Fruit fly (Drosophila melanogaster) whole organism, pupa: Measurements from ENCODE around the gene mus312.

Experiments used
- CG10348 ChIP-seq: fragments of 200-800 bp; sonication (Bioruptor generic); IDR thresholded peaks from 2 replicates; pipeline ENCODE4 v1.3.6; 2022; ENCODE audit warnings: missing biosample characterization, missing genetic modification characterization
- CG12605 ChIP-seq: fragments of 200-800 bp; sonication (Bioruptor generic); IDR thresholded peaks from 2 replicates; pipeline ENCODE4 v1.3.6; 2022; ENCODE audit warnings: missing biosample characterization, missing genetic modification characterization
- CG13204 ChIP-seq: fragments of 200-800 bp; sonication (Bioruptor generic); optimal IDR thresholded peaks from 2 replicates; lab custom pipeline; 2018; ENCODE audit warnings: missing biosample characterization, mild to moderate bottlenecking, missing genetic modification characterization, moderate library complexity
- CG14655 ChIP-seq: fragments of 200-800 bp; sonication (Bioruptor generic); optimal IDR thresholded peaks from 3 replicates; lab custom pipeline; 2017; ENCODE audit warnings: mild to moderate bottlenecking, missing biosample characterization, missing genetic modification reagents, missing genetic modification characterization
- CG15710 ChIP-seq: fragments of 200-800 bp; sonication (Bioruptor generic); optimal IDR thresholded peaks from 2 replicates; lab custom pipeline; 2018; ENCODE audit warnings: missing biosample characterization, mild to moderate bottlenecking, missing genetic modification characterization, moderate library complexity
- CG17806 ChIP-seq: fragments of 200-800 bp; sonication (Bioruptor generic); optimal IDR thresholded peaks from 2 replicates; lab custom pipeline; 2018; ENCODE audit warnings: missing biosample characterization, mild to moderate bottlenecking, missing genetic modification characterization, moderate library complexity
- CG32121 ChIP-seq: fragments of 200-800 bp; sonication (Bioruptor generic); IDR thresholded peaks from 2 replicates; pipeline ENCODE4 v1.3.6; 2022; ENCODE audit warnings: missing biosample characterization, missing genetic modification characterization
- CG34367 ChIP-seq: fragments of 200-800 bp; sonication (Bioruptor generic); optimal IDR thresholded peaks from 2 replicates; lab custom pipeline; 2018; ENCODE audit warnings: missing biosample characterization, mild to moderate bottlenecking, missing genetic modification characterization
- CG4496 ChIP-seq: fragments of 200-800 bp; sonication (Bioruptor generic); IDR thresholded peaks from 3 replicates; pipeline ENCODE4 v1.3.6; 2022; ENCODE audit warnings: missing biosample characterization, missing genetic modification characterization
- CG8159 ChIP-seq: fragments of 200-800 bp; sonication (Bioruptor generic); optimal IDR thresholded peaks from 3 replicates; lab custom pipeline; 2018; ENCODE audit warnings: missing biosample characterization, mild to moderate bottlenecking, missing genetic modification characterization, moderate library complexity
- CG8301 ChIP-seq: fragments of 200-800 bp; sonication (Bioruptor generic); optimal IDR thresholded peaks from 2 replicates; lab custom pipeline; 2018; ENCODE audit warnings: missing biosample characterization, mild to moderate bottlenecking, missing genetic modification characterization
- CG9948 ChIP-seq: fragments of 200-800 bp; sonication (Bioruptor generic); optimal IDR thresholded peaks from 2 replicates; lab custom pipeline; 2018; ENCODE audit warnings: missing biosample characterization, mild to moderate bottlenecking, missing genetic modification characterization, moderate library complexity
- D1 ChIP-seq: fragments of 200-800 bp; sonication (Bioruptor generic); optimal IDR thresholded peaks from 2 replicates; lab custom pipeline; 2018; ENCODE audit warnings: missing biosample characterization, mild to moderate bottlenecking, missing genetic modification characterization, moderate library complexity
- EcR ChIP-seq: fragments of 200-800 bp; sonication (Bioruptor generic); optimal IDR thresholded peaks from 3 replicates; lab custom pipeline; 2019; ENCODE audit warnings: missing biosample characterization, missing genetic modification characterization, mild to moderate bottlenecking, moderate library complexity, missing genetic modification reagents
- Ets98B ChIP-seq: fragments of 200-800 bp; sonication (Bioruptor generic); IDR thresholded peaks from 2 replicates; pipeline ENCODE4 v1.3.6; 2022; ENCODE audit warnings: missing biosample characterization, missing genetic modification characterization
- Pif1A ChIP-seq: fragments of 200-800 bp; sonication (Bioruptor generic); optimal IDR thresholded peaks from 3 replicates; lab custom pipeline; 2016; ENCODE audit warnings: missing biosample characterization, missing genetic modification characterization
- Pif1B ChIP-seq: fragments of 200-800 bp; sonication (Bioruptor generic); optimal IDR thresholded peaks from 3 replicates; lab custom pipeline; 2016; ENCODE audit warnings: missing biosample characterization, missing genetic modification characterization
- Snoo ChIP-seq: fragments of 200-800 bp; sonication (Bioruptor generic); optimal IDR thresholded peaks from 3 replicates; lab custom pipeline; 2017; ENCODE audit warnings: missing biosample characterization, mild to moderate bottlenecking, missing genetic modification characterization, inconsistent platforms
- fd96Ca ChIP-seq: fragments of 200-800 bp; sonication (Bioruptor generic); IDR thresholded peaks from 3 replicates; pipeline ENCODE4 v1.3.6; 2022; ENCODE audit warnings: missing biosample characterization, missing genetic modification characterization
- gl ChIP-seq: fragments of 200-800 bp; sonication (Bioruptor generic); optimal IDR thresholded peaks from 2 replicates; lab custom pipeline; 2018; ENCODE audit warnings: missing biosample characterization, mild to moderate bottlenecking, missing genetic modification characterization
- rn ChIP-seq: fragments of 200-800 bp; sonication (Bioruptor generic); IDR thresholded peaks from 2 replicates; pipeline ENCODE4 v1.3.6; 2022; ENCODE audit warnings: missing biosample characterization, missing genetic modification characterization

mus312 gene

dm6 chr3L:7314133-7314532 is 14.8 kb upstream of the mus312 start:
- TF ChIP-seq CG8159 (tag; lab: Kevin White, UChicago) (no peak), CG4496 (GFP tag; lab: Robert Waterston, UW) (no peak)

DNA sequence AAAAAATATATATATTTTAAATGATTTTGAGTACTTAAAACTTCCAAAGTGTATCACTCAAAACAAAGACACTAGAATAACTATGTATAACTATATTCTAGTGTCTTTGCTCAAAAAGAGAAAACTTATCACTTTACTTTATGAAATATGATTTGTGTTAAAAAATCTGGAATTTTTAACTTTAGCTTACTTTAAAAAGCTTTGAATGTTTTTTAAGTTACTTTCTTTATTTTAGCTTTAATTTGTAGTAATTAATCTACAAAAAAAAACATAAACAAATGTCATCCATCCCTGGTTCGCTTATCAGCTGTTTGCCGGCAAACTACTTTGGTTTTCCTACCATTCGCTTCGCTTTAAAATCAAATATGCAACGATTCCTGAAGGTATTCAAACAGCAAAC is 9.2 kb upstream of the mus312 start, which contains the start of gene CG8607:
CG8607 (plus strand) TSS at position 301 of the 400 bp plus-strand sequence.
- no peak for TF ChIP-seq CG8159 (tag; lab: Kevin White, UChicago)
- no peak for TF ChIP-seq fd96Ca (GFP tag; lab: Robert Waterston, UW)
- no peak for TF ChIP-seq CG17806 (tag; lab: Kevin White, UChicago)
- TF ChIP-seq CG15710 (tag; lab: Kevin White, UChicago), result no peak
- no peak for TF ChIP-seq CG9948 (tag; lab: Kevin White, UChicago)
- no peak for TF ChIP-seq Pif1A (GFP tag; lab: Kevin White, UChicago)
- TF ChIP-seq Snoo (tag; lab: Kevin White, UChicago), result no peak
- no peak for TF ChIP-seq Ets98B (GFP tag; lab: Robert Waterston, UW)
- no peak for TF ChIP-seq CG14655 (GFP tag; lab: Kevin White, UChicago)
- TF ChIP-seq rn, result no peak
- no peak for TF ChIP-seq CG32121
- no peak for TF ChIP-seq CG13204 (GFP tag; lab: Kevin White, UChicago)
- TF ChIP-seq CG4496 (GFP tag; lab: Robert Waterston, UW), result no peak
- no peak for TF ChIP-seq CG8301 (tag; lab: Kevin White, UChicago)
- TF ChIP-seq CG34367, result no peak
- no peak for TF ChIP-seq D1 (tag; lab: Kevin White, UChicago)
- no peak for TF ChIP-seq Pif1B (GFP tag; lab: Kevin White, UChicago)
- TF ChIP-seq EcR (GFP tag; lab: Kevin White, UChicago), result no peak
- TF ChIP-seq CG10348 (GFP tag; lab: Robert Waterston, UW), result no peak
- TF ChIP-seq gl (tag; lab: Kevin White, UChicago), result no peak

DNA sequence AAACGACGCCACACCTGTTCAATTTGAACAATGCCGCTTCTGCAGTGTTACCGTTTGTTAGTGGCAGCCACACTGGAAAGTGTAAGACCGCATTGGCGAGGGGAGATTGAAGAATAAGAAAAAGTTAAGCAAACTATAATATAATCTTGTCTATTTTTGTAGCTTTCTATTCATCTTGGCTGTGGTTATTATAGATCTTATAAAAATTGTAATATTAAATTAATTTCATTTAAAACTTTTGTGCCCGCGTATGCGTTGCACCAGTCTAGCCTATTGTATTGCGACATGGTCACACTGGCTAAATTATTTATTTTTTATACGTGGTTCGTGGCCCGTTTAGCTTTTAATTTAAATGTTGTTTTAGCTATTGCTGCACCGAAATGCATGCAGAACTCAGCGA is 5.6 kb upstream of the mus312 start, which contains the start of the genes RhoGEF4 and Rint1:
RhoGEF4 (minus strand) TSS at position 64 of the 400 bp plus-strand sequence.
Rint1 (plus strand) TSS at position 272 of the 400 bp plus-strand sequence.
- TF ChIP-seq CG13204 (GFP tag; lab: Kevin White, UChicago) (no peak), CG9948 (tag; lab: Kevin White, UChicago) (peak; percentile 36), D1 (tag; lab: Kevin White, UChicago) (no peak), CG12605 (GFP tag; lab: Robert Waterston, UW) (no peak), CG17806 (tag; lab: Kevin White, UChicago) (peak; percentile 16), CG34367 (no peak), Pif1B (GFP tag; lab: Kevin White, UChicago) (no peak), CG14655 (GFP tag; lab: Kevin White, UChicago) (no peak), fd96Ca (GFP tag; lab: Robert Waterston, UW) (peak; percentile 43; the same call in 1 of the 3 replicates), CG8159 (tag; lab: Kevin White, UChicago) (peak; percentile 62), Pif1A (GFP tag; lab: Kevin White, UChicago) (no peak), CG32121 (peak; percentile 43; the same call in 1 of the 2 replicates), EcR (GFP tag; lab: Kevin White, UChicago) (no peak), CG10348 (GFP tag; lab: Robert Waterston, UW) (no peak), Snoo (tag; lab: Kevin White, UChicago) (no peak), CG8301 (tag; lab: Kevin White, UChicago) (no peak), gl (tag; lab: Kevin White, UChicago) (no peak), rn (no peak), CG4496 (GFP tag; lab: Robert Waterston, UW) (0 out of 3 replicates have a peak, but pooled peaks have one; percentile 30), Ets98B (GFP tag; lab: Robert Waterston, UW) (no peak), CG15710 (tag; lab: Kevin White, UChicago) (peak; percentile 40)

DNA sequence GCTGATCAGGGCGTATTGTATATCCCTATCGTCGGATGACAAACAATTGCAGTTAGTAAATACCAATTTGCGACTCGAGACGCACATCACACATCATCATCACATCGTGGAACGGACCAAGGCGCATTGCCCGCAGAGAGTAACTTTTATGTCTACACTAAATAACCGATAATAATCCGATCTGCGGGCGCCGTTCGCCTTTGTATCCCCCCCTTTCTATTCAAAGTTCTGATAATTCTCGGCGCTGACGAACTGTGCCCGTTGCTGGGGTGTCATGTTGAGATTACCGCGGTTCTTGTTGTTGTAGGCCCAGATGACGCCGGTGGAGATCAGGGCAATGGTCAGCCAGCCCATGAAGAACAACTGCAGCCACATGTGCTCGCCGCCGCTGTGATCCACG is 2.3 kb upstream of the mus312 start:
- TF ChIP-seq gl (tag; lab: Kevin White, UChicago) (no peak), EcR (GFP tag; lab: Kevin White, UChicago) (peak; percentile 53)

DNA sequence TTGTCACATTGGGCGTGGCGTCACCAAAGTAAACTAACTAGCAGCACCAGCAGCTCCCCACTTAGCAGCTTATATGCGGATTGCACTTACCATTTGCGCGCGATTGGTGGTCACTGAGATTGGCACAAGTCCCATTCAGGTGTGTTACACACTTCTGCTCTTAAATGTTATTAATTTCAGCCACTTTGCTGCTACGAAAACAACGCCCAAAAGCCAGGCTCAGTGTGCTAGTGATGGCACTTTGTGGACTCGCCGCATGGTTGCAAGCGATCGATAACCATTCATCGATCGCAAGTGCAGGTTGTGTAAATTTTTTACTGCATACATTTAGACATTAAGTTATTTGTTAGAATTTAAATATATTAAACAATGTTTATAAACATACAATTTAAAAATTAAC is 6.1 kb downstream of the mus312 start, which contains the start of the genes wrm1 and wrm2:
wrm1 (minus strand) TSS at position 237 of the 400 bp plus-strand sequence.
wrm2 (minus strand) TSS at position 237 of the 400 bp plus-strand sequence.
- no peak for TF ChIP-seq EcR (GFP tag; lab: Kevin White, UChicago)
- TF ChIP-seq CG4496 (GFP tag; lab: Robert Waterston, UW), result 0 out of 3 replicates have a peak, but pooled peaks have one; percentile 16

DNA sequence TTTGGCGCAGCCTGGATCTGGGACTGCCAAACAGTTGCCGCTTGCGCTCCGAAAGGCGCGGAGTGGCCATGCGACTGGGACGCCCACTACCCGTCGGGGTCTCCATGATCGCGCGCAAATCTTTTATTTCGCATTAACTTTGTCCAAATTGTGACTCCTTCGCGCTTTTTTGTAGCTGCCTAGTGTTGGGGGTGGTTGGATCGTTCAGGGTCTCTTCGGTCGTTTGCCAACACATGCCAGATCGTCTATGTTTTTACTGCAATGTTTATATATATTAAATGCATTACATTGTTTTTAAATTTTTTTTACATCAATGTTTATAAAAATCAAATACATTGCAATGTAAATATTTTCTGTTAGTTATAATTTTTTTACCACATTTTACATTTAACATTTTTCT is 9.9 kb downstream of the mus312 start:
- TF ChIP-seq Pif1B (GFP tag; lab: Kevin White, UChicago), result no peak
- no peak for TF ChIP-seq CG10348 (GFP tag; lab: Robert Waterston, UW)
- TF ChIP-seq CG17806 (tag; lab: Kevin White, UChicago), result no peak
- TF ChIP-seq CG34367, result no peak
- no peak for TF ChIP-seq EcR (GFP tag; lab: Kevin White, UChicago)
- TF ChIP-seq CG8159 (tag; lab: Kevin White, UChicago), result no peak
- TF ChIP-seq CG4496 (GFP tag; lab: Robert Waterston, UW), result no peak
- TF ChIP-seq CG13204 (GFP tag; lab: Kevin White, UChicago), result no peak
